Worm (Caenorhabditis elegans): ENCODE data around the gene fbxc-42.

ce11 chrII:973999-974398 is 17.4 kb upstream of the fbxc-42 start, which contains the start of gene fbxc-14:
- TF ChIP-seq dao-5 (tag; optimal IDR thresholded peaks at IDR 0.05) (no peak), him-1 (tag; optimal IDR thresholded peaks at IDR 0.05) (no peak)
